Fruit fly (Drosophila melanogaster): ENCODE results near the gene CG15043.

Gene CG15043

DNA sequence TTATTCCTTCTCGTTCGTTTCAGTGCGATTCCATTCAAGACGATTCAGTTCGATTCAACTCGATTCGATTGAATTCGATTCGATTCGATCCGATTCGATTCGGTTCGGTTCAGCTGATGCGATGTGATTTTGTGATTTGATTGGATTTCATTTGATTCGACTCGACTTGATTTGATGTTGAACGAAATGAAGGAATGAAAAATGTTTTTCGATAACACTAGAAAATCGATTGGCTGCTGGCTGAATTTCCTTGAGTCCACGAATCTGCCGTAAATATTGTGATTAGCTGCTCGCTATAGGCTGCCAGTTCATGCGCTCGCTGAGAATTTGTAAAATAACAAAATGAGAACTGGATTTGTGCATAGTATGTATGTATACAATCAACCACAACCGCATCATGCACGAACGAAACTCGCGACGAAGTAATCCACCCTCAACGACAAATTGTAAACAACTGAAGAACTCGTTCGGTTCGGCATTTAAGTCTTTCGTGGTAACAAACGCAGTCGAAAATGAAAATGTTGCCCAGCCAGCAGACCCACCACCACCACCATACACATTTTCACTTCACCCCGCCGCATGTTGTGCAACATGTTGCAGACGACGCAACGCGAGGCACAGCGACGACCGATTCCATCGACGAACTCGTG, 11.1 kb upstream of the CG15043 start, which contains the start of gene Wnt5:
Wnt5 (minus strand) TSS at position 458 of the 650 bp plus-strand sequence.
- TF ChIP-seq EcR (GFP tag; optimal IDR thresholded peaks at IDR 0.05) (peak; percentile 3), CG4496 (GFP tag; IDR thresholded peaks at IDR 0.05) (peak; percentile 59; the same call in 1 of the 3 replicates), rn (GFP tag; IDR thresholded peaks at IDR 0.05) (no peak), Ets98B (GFP tag; IDR thresholded peaks at IDR 0.05) (peak; percentile 42; the same call in 1 of the 2 replicates), CG12605 (GFP tag; IDR thresholded peaks at IDR 0.05) (0 out of 2 replicates have a peak, but pooled peaks have one; percentile 10), CG17806 (tag; optimal IDR thresholded peaks at IDR 0.05) (no peak), Pif1A (GFP tag; optimal IDR thresholded peaks at IDR 0.05) (no peak)

DNA sequence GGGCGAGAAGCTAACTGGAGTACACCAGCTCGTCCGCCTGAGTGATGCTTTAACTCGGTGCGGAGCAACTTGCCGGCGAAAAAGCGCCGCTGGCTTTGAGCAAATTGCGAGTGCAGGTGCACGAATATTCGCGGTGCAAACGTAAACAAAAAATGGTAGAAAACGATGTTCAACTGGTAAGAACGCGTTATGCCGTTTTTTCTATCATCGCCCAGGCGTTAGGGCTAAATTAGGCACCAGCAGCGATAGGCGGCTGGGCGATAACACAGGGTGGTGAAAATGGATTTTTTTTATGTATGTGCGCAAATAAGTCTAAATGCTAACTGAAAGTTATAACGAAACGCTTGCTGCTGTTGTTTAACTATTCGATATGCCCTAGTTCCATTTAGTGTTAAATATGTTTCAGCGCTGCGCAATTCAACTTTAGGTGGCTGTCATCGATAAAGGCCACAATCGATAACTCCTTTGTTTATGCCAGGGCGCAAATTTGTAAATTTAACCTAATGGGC, 5.8 kb upstream of the CG15043 start, which contains the start of the genes Pgant7 and Xrcc2:
Pgant7 (minus strand) TSS at position 308 of the 509 bp plus-strand sequence.
Xrcc2 (plus strand) TSS at position 449 of the 509 bp plus-strand sequence.
- no peak for TF ChIP-seq fd96Ca (GFP tag; IDR thresholded peaks at IDR 0.05)
- TF ChIP-seq Pif1A (GFP tag; optimal IDR thresholded peaks at IDR 0.05), result no peak
- TF ChIP-seq CG8301 (tag; optimal IDR thresholded peaks at IDR 0.05), result no peak
- no peak for TF ChIP-seq CG10348 (GFP tag; IDR thresholded peaks at IDR 0.05)
- no peak for TF ChIP-seq D1 (tag; optimal IDR thresholded peaks at IDR 0.05)
- no peak for TF ChIP-seq CG32121 (GFP tag; IDR thresholded peaks at IDR 0.05)
- TF ChIP-seq rn (GFP tag; IDR thresholded peaks at IDR 0.05), result no peak
- no peak for TF ChIP-seq CG17806 (tag; optimal IDR thresholded peaks at IDR 0.05)
- TF ChIP-seq EcR (GFP tag; optimal IDR thresholded peaks at IDR 0.05), result no peak
- TF ChIP-seq Pif1B (GFP tag; optimal IDR thresholded peaks at IDR 0.05), result no peak

DNA sequence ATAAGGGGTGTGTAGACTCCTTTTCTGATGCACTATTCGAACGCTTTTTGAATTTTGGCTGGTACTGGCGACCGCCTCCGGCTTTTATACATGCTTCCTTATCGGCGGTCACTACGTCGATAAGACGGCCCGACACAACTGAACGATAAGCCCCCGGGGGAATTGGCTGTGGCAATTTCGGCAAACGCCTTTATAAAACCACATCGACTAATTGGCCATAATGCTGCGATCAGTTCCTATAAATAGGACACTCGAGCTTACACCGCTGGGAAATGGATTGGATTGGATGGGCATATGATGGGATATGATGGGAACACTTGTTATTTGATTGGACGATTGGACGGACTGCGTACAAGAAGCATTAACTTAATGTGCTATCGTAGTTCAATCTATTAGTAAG, 2.0 kb downstream of the CG15043 start, which contains the start of gene CG15044:
CG15044 (minus strand) TSS at position 66 of the 400 bp plus-strand sequence.
- no peak for TF ChIP-seq gl (tag; optimal IDR thresholded peaks at IDR 0.05)
- TF ChIP-seq Pif1B (GFP tag; optimal IDR thresholded peaks at IDR 0.05), result no peak
- TF ChIP-seq CG13204 (GFP tag; optimal IDR thresholded peaks at IDR 0.05), result no peak
- TF ChIP-seq Pif1A (GFP tag; optimal IDR thresholded peaks at IDR 0.05), result no peak
- TF ChIP-seq rn (GFP tag; IDR thresholded peaks at IDR 0.05), result no peak
- TF ChIP-seq CG14655 (GFP tag; optimal IDR thresholded peaks at IDR 0.05), result no peak
- no peak for TF ChIP-seq Ets98B (GFP tag; IDR thresholded peaks at IDR 0.05)
- no peak for TF ChIP-seq CG8301 (tag; optimal IDR thresholded peaks at IDR 0.05)
- TF ChIP-seq CG17806 (tag; optimal IDR thresholded peaks at IDR 0.05), result no peak
- no peak for TF ChIP-seq CG15710 (tag; optimal IDR thresholded peaks at IDR 0.05)
- no peak for TF ChIP-seq CG9948 (tag; optimal IDR thresholded peaks at IDR 0.05)
- TF ChIP-seq CG32121 (GFP tag; IDR thresholded peaks at IDR 0.05), result no peak
- TF ChIP-seq D1 (tag; optimal IDR thresholded peaks at IDR 0.05), result no peak
- no peak for TF ChIP-seq CG34367 (tag; optimal IDR thresholded peaks at IDR 0.05)
- no peak for TF ChIP-seq fd96Ca (GFP tag; IDR thresholded peaks at IDR 0.05)
- no peak for TF ChIP-seq Snoo (tag; optimal IDR thresholded peaks at IDR 0.05)

DNA sequence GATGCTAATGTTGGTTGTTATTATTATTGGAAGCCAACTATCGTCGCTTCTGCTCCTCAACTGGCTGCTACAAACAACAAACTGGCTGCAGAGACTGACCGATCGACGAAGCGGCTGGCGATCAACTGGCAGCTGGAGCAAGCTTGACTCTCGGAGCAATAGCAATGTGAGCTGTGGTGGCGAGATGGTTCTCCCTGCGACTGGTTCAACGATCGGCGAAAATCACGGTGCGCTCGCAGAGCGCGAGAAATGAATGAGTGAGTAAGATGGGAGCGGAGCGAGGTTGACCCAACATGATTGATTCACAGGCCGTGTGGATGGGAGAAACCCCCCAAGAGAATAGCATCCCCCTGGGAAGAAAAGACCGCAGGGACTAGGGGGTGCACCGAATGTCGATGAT, 4.5 kb downstream of the CG15043 start, which contains the start of gene CG15046:
CG15046 (minus strand) TSS at position 112 of the 400 bp plus-strand sequence.
- TF ChIP-seq fd96Ca (GFP tag; IDR thresholded peaks at IDR 0.05) (no peak), CG8159 (tag; optimal IDR thresholded peaks at IDR 0.05) (no peak), CG4496 (GFP tag; IDR thresholded peaks at IDR 0.05) (peak; percentile 77; the same call in 2 of the 3 replicates), CG32121 (GFP tag; IDR thresholded peaks at IDR 0.05) (no peak; the same call in 1 of the 2 replicates), CG10348 (GFP tag; IDR thresholded peaks at IDR 0.05) (no peak), EcR (GFP tag; optimal IDR thresholded peaks at IDR 0.05) (peak; percentile 91), CG12605 (GFP tag; IDR thresholded peaks at IDR 0.05) (peak; percentile 50; the same call in 1 of the 2 replicates), Ets98B (GFP tag; IDR thresholded peaks at IDR 0.05) (peak; percentile 35; the same call in 1 of the 2 replicates), CG15710 (tag; optimal IDR thresholded peaks at IDR 0.05) (no peak), gl (tag; optimal IDR thresholded peaks at IDR 0.05) (no peak), Snoo (tag; optimal IDR thresholded peaks at IDR 0.05) (no peak)

DNA sequence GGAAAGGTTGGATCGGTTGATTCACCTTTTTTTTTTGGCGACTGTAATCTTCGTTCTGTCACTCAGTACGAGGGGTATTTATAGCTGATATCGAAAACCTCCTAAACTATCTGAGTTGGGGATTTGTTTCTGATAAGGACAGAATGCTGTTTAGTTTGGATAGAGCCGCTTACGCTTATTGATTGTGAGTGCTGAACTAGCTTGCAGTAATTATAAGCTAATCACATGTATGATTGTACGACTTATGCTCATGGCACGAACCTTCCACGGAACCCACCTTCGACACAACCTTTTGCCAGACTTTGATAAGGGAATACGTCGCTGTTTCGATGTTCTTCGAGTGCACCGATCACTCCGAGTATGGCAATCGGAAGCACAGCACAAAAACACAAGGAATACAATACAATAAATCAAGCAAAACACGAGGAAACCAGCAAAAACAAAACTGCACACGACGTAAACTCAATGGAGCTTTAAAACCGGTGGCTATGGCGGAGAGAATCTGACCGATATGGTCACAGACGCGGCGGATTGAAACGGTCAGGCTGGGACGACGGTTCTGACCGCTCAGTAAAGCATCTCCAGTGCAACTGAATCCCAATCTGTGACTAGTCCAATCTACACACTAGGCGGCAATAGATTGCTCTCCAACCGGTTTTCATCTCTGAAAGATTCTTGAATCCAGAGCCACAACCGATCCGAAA, 7.5 kb downstream of the CG15043 start, which contains the start of gene psh:
psh (minus strand) TSS at position 566 of the 704 bp plus-strand sequence.
- TF ChIP-seq CG4496 (GFP tag; IDR thresholded peaks at IDR 0.05), result no peak
- no peak for TF ChIP-seq CG15710 (tag; optimal IDR thresholded peaks at IDR 0.05)
- no peak for TF ChIP-seq CG10348 (GFP tag; IDR thresholded peaks at IDR 0.05)
- no peak for TF ChIP-seq rn (GFP tag; IDR thresholded peaks at IDR 0.05)
- no peak for TF ChIP-seq CG8301 (tag; optimal IDR thresholded peaks at IDR 0.05)
- no peak for TF ChIP-seq CG32121 (GFP tag; IDR thresholded peaks at IDR 0.05)
- no peak for TF ChIP-seq Snoo (tag; optimal IDR thresholded peaks at IDR 0.05)
- peak; percentile 35 for TF ChIP-seq CG14655 (GFP tag; optimal IDR thresholded peaks at IDR 0.05)
- TF ChIP-seq Ets98B (GFP tag; IDR thresholded peaks at IDR 0.05), result peak; percentile 7; the same call in 1 of the 2 replicates
- TF ChIP-seq CG17806 (tag; optimal IDR thresholded peaks at IDR 0.05), result no peak
- peak; percentile 25 for TF ChIP-seq CG13204 (GFP tag; optimal IDR thresholded peaks at IDR 0.05)
- TF ChIP-seq D1 (tag; optimal IDR thresholded peaks at IDR 0.05), result no peak
- TF ChIP-seq fd96Ca (GFP tag; IDR thresholded peaks at IDR 0.05), result peak; percentile 41; the same call in 1 of the 3 replicates
- TF ChIP-seq CG34367 (tag; optimal IDR thresholded peaks at IDR 0.05), result no peak
- no peak for TF ChIP-seq Pif1A (GFP tag; optimal IDR thresholded peaks at IDR 0.05)
- TF ChIP-seq CG12605 (GFP tag; IDR thresholded peaks at IDR 0.05), result 0 out of 2 replicates have a peak, but pooled peaks have one; percentile 21
- TF ChIP-seq CG9948 (tag; optimal IDR thresholded peaks at IDR 0.05), result no peak
- no peak for TF ChIP-seq Pif1B (GFP tag; optimal IDR thresholded peaks at IDR 0.05)
- TF ChIP-seq EcR (GFP tag; optimal IDR thresholded peaks at IDR 0.05), result peak; percentile 64
- TF ChIP-seq gl (tag; optimal IDR thresholded peaks at IDR 0.05), result no peak
- peak; percentile 23 for TF ChIP-seq CG8159 (tag; optimal IDR thresholded peaks at IDR 0.05)
